Worm (Caenorhabditis elegans): ENCODE measurements around the gene fbxb-87.

Gene fbxb-87

ce11 chrIII:10930850-10931249, 36.5 kb downstream of the fbxb-87 start, which contains the start of gene M142.5:
Gene M142.5, plus strand, starts transcription at chrIII:10931201.
- TF ChIP-seq mes-2 (tag; optimal IDR thresholded peaks at IDR 0.05; ENCODE audit: poor library complexity, severe bottlenecking) (peak; percentile 60), F44E2.7 (GFP tag; IDR thresholded peaks at IDR 0.05) (no peak), dpl-1 (GFP tag; optimal IDR thresholded peaks at IDR 0.05) (peak; percentile 26), fos-1 (tag; optimal IDR thresholded peaks at IDR 0.05) (no peak), R02D3.7 (tag; optimal IDR thresholded peaks at IDR 0.05) (no peak), tag-97 (GFP tag; IDR thresholded peaks at IDR 0.05) (no peak), ama-1 (optimal IDR thresholded peaks at IDR 0.05) (no peak), dve-1 (tag; optimal IDR thresholded peaks at IDR 0.05; ENCODE audit: insufficient read depth) (no peak), nhr-28 (tag; optimal IDR thresholded peaks at IDR 0.05) (no peak), lir-3 (tag; optimal IDR thresholded peaks at IDR 0.05) (no peak), lin-38 (GFP tag; IDR thresholded peaks at IDR 0.05) (peak; percentile 90), lsy-2 (tag; optimal IDR thresholded peaks at IDR 0.05) (peak in 1 of 2 experiments; percentile 50), mdl-1 (tag; optimal IDR thresholded peaks at IDR 0.05) (no peak), Y105C5A.15 (GFP tag; IDR thresholded peaks at IDR 0.05) (no peak), zip-2 (tag; optimal IDR thresholded peaks at IDR 0.05) (no peak), ceh-32 (tag; optimal IDR thresholded peaks at IDR 0.05; ENCODE audit: poor library complexity) (no peak), F49E8.2 (tag; optimal IDR thresholded peaks at IDR 0.05; ENCODE audit: borderline replicate concordance) (no peak), dmd-9 (GFP tag; IDR thresholded peaks at IDR 0.05) (no peak)

ce11 chrIII:10933331-10933730, 39.0 kb downstream of the fbxb-87 start, which contains the start of gene M142.8:
Gene M142.8, plus strand, starts transcription at chrIII:10933631.
- TF ChIP-seq php-3 (GFP tag; IDR thresholded peaks at IDR 0.05) (no peak), tra-1 (GFP tag; IDR thresholded peaks at IDR 0.05) (no peak), hif-1 (tag; optimal IDR thresholded peaks at IDR 0.05) (no peak), nhr-6 (tag; optimal IDR thresholded peaks at IDR 0.05) (no peak), gei-8 (GFP tag; optimal IDR thresholded peaks at IDR 0.05) (no peak), dmd-9 (GFP tag; IDR thresholded peaks at IDR 0.05) (no peak), zfp-2 (tag; optimal IDR thresholded peaks at IDR 0.05) (no peak), ztf-7 (tag; optimal IDR thresholded peaks at IDR 0.05) (no peak), fkh-10 (GFP tag; optimal IDR thresholded peaks at IDR 0.05) (no peak), Y105C5A.15 (GFP tag; IDR thresholded peaks at IDR 0.05) (no peak), unc-39 (tag; optimal IDR thresholded peaks at IDR 0.05) (no peak), lin-38 (GFP tag; IDR thresholded peaks at IDR 0.05) (no peak), dpl-1 (GFP tag; optimal IDR thresholded peaks at IDR 0.05) (no peak), ztf-11 (tag; optimal IDR thresholded peaks at IDR 0.05) (no peak), unc-62 (GFP tag; optimal IDR thresholded peaks at IDR 0.05 in 1 of 2) (no peak), unc-62 (tag; optimal IDR thresholded peaks at IDR 0.05) (no peak), dmd-8 (GFP tag; IDR thresholded peaks at IDR 0.05) (no peak), zfp-3 (GFP tag; conservative IDR thresholded peaks at IDR 0.05) (no peak), hlh-11 (tag; optimal IDR thresholded peaks at IDR 0.05) (no peak), aly-2 (tag; optimal IDR thresholded peaks at IDR 0.05) (no peak), nhr-111 (GFP tag; optimal IDR thresholded peaks at IDR 0.05) (no peak)

ce11 chrIII:10935944-10936343, 41.6 kb downstream of the fbxb-87 start, which contains the start of gene rle-1:
Gene rle-1, plus strand, starts transcription at chrIII:10936244.
- TF ChIP-seq zfp-2 (tag; optimal IDR thresholded peaks at IDR 0.05) (no peak), fkh-10 (GFP tag; optimal IDR thresholded peaks at IDR 0.05) (no peak), nhr-41 (GFP tag; IDR thresholded peaks at IDR 0.05) (no peak), nhr-76 (tag; optimal IDR thresholded peaks at IDR 0.05) (no peak), T26A8.4 (GFP tag; IDR thresholded peaks at IDR 0.05) (no peak), R02D3.7 (tag; optimal IDR thresholded peaks at IDR 0.05) (no peak), zip-2 (tag; optimal IDR thresholded peaks at IDR 0.05) (no peak), rbr-2 (tag; optimal IDR thresholded peaks at IDR 0.05) (no peak), mdt-29 (GFP tag; IDR thresholded peaks at IDR 0.05) (no peak), unc-39 (tag; optimal IDR thresholded peaks at IDR 0.05) (no peak), Y105C5A.15 (GFP tag; IDR thresholded peaks at IDR 0.05) (no peak), nhr-102 (tag; optimal IDR thresholded peaks at IDR 0.05) (no peak), duxl-1 (tag; optimal IDR thresholded peaks at IDR 0.05; ENCODE audit: poor library complexity) (no peak)
